Fruit fly (Drosophila melanogaster) whole organism, wandering third instar larva: ENCODE data around the gene CG15023.

ENCODE experiments used
- Abd-B ChIP-seq: fragments of >200 bp; optimal IDR thresholded peaks from 2 replicates; lab custom pipeline; 2017; ENCODE audit warnings: missing biosample characterization, missing genetic modification characterization
- CrebA ChIP-seq: fragments of 200-800 bp; sonication (Bioruptor generic); optimal IDR thresholded peaks from 2 replicates; lab custom pipeline; 2016; ENCODE audit warnings: missing biosample characterization, mild to moderate bottlenecking, missing genetic modification characterization, borderline replicate concordance
- Dfd ChIP-seq: fragments of >200 bp; optimal IDR thresholded peaks from 2 replicates; lab custom pipeline; 2017; ENCODE audit warnings: missing biosample characterization, missing genetic modification characterization
- GATAd ChIP-seq: sonication (Bioruptor generic); optimal IDR thresholded peaks from 2 replicates; lab custom pipeline; 2016; ENCODE audit warnings: missing biosample characterization, missing genetic modification characterization
- HLH106 ChIP-seq: fragments of 200-800 bp; optimal IDR thresholded peaks from 3 replicates; lab custom pipeline; 2019; ENCODE audit warnings: missing biosample characterization, mild to moderate bottlenecking, missing genetic modification characterization, moderate library complexity
- Hnf4 ChIP-seq: fragments of 200-800 bp; sonication (Bioruptor generic); optimal IDR thresholded peaks from 2 replicates; lab custom pipeline; 2016; ENCODE audit warnings: missing biosample characterization, mild to moderate bottlenecking, missing genetic modification characterization
- Hr83 ChIP-seq: fragments of 200-300 bp; sonication (Bioruptor generic); optimal IDR thresholded peaks from 2 replicates; lab custom pipeline; 2016; ENCODE audit warnings: missing biosample characterization, mild to moderate bottlenecking, missing genetic modification characterization, moderate library complexity; ENCODE audit not compliant: poor library complexity, severe bottlenecking
- Jra ChIP-seq: sonication (Bioruptor generic); optimal IDR thresholded peaks from 2 replicates; lab custom pipeline; 2016; ENCODE audit warnings: missing biosample characterization, missing genetic modification characterization
- Mio ChIP-seq: sonication (Bioruptor generic); optimal IDR thresholded peaks from 2 replicates; lab custom pipeline; 2016; ENCODE audit warnings: missing biosample characterization, missing genetic modification characterization
- Myc ChIP-seq: fragments of >200 bp; optimal IDR thresholded peaks from 2 replicates; lab custom pipeline; 2017
- N ChIP-seq: fragments of >200 bp; optimal IDR thresholded peaks from 2 replicates; lab custom pipeline; 2018; ENCODE audit warnings: missing biosample characterization, missing external identifiers, missing genetic modification characterization
- OdsH ChIP-seq: fragments of 200-800 bp; sonication (Bioruptor generic); optimal IDR thresholded peaks from 2 replicates; lab custom pipeline; 2016; ENCODE audit warnings: missing biosample characterization, mild to moderate bottlenecking, missing genetic modification characterization
- Rel ChIP-seq, 2 experiments: fragments of 200-800 bp; sonication (Bioruptor generic) in 1 of 2; optimal IDR thresholded peaks; 2 replicates in 1 of 2; 3 replicates in 1 of 2; lab custom pipeline; 2016 to 2019; ENCODE audit warnings: mild to moderate bottlenecking in 2 of 2, missing biosample characterization in 2 of 2, missing genetic modification characterization in 2 of 2, moderate library complexity in 1 of 2
- Sp1 ChIP-seq: fragments of 200-800 bp; sonication (Bioruptor generic); optimal IDR thresholded peaks from 3 replicates; lab custom pipeline; 2019; ENCODE audit warnings: missing biosample characterization, mild to moderate bottlenecking, missing genetic modification characterization, moderate library complexity
- Vsx2 ChIP-seq: fragments of 200-300, 225-300 bp; sonication (Bioruptor generic); optimal IDR thresholded peaks from 2 replicates; lab custom pipeline; 2018; ENCODE audit warnings: missing biosample characterization, missing genetic modification characterization; ENCODE audit not compliant: partially characterized antibody
- br ChIP-seq: fragments of 200-800 bp; sonication (Bioruptor generic); optimal IDR thresholded peaks from 2 replicates; lab custom pipeline; 2016; ENCODE audit warnings: missing biosample characterization, missing genetic modification characterization
- brk ChIP-seq: fragments of 200-800 bp; sonication (Bioruptor generic); optimal IDR thresholded peaks from 2 replicates; lab custom pipeline; 2016; ENCODE audit warnings: missing biosample characterization, mild to moderate bottlenecking, missing genetic modification characterization
- dl ChIP-seq, 2 experiments: fragments of 175-275, 200-275 bp in 1 of 2; fragments of 200-275 bp in 1 of 2; sonication (Bioruptor generic); optimal IDR thresholded peaks; lab custom pipeline; 2018; ENCODE audit warnings: mild to moderate bottlenecking in 2 of 2, missing biosample characterization in 2 of 2, missing genetic modification characterization in 2 of 2, moderate library complexity in 2 of 2; ENCODE audit not compliant: partially characterized antibody in 2 of 2, insufficient read depth in 1 of 2
- dsf ChIP-seq: sonication (Bioruptor generic); optimal IDR thresholded peaks from 2 replicates; lab custom pipeline; 2016; ENCODE audit warnings: missing biosample characterization, missing genetic modification characterization, borderline replicate concordance
- ey ChIP-seq: fragments of 200-800 bp; sonication (Bioruptor generic); optimal IDR thresholded peaks from 2 replicates; lab custom pipeline; 2016; ENCODE audit warnings: missing biosample characterization, missing genetic modification characterization
- foxo ChIP-seq, 2 experiments: fragments of 200-800 bp; sonication (Bioruptor generic); optimal IDR thresholded peaks; 2 replicates in 1 of 2; 3 replicates in 1 of 2; lab custom pipeline; 2016 to 2017; ENCODE audit warnings: missing biosample characterization in 2 of 2, missing genetic modification characterization in 2 of 2
- fru ChIP-seq: fragments of 200-800 bp; sonication (Bioruptor generic); optimal IDR thresholded peaks from 3 replicates; lab custom pipeline; 2016; ENCODE audit warnings: missing biosample characterization, mild to moderate bottlenecking, missing genetic modification characterization
- h ChIP-seq: fragments of 200-800 bp; sonication (Bioruptor generic); optimal IDR thresholded peaks from 3 replicates; lab custom pipeline; 2016; ENCODE audit warnings: missing biosample characterization, mild to moderate bottlenecking, missing genetic modification characterization
- jim ChIP-seq: fragments of 175-275, 200-325 bp; sonication (Bioruptor generic); optimal IDR thresholded peaks from 2 replicates; lab custom pipeline; 2016; ENCODE audit warnings: missing biosample characterization, mild to moderate bottlenecking, missing genetic modification characterization
- pan ChIP-seq: fragments of >200 bp; optimal IDR thresholded peaks from 2 replicates; lab custom pipeline; 2017
- rgr ChIP-seq: fragments of 200-800 bp; sonication (Bioruptor generic); optimal IDR thresholded peaks from 3 replicates; lab custom pipeline; 2016; ENCODE audit warnings: missing biosample characterization, mild to moderate bottlenecking, missing genetic modification characterization
- sage ChIP-seq: fragments of 200-800 bp; sonication (Bioruptor generic); optimal IDR thresholded peaks from 2 replicates; lab custom pipeline; 2016; ENCODE audit warnings: missing biosample characterization, mild to moderate bottlenecking, missing genetic modification characterization
- sv ChIP-seq: fragments of 200-800 bp; sonication (Bioruptor generic); optimal IDR thresholded peaks from 3 replicates; lab custom pipeline; 2016; ENCODE audit warnings: missing biosample characterization, missing genetic modification characterization
- usp ChIP-seq: fragments of >200 bp; optimal IDR thresholded peaks from 2 replicates; lab custom pipeline; 2017; ENCODE audit warnings: missing biosample characterization, missing genetic modification characterization
- woc ChIP-seq: sonication (Bioruptor generic); optimal IDR thresholded peaks from 2 replicates; lab custom pipeline; 2016; ENCODE audit warnings: missing biosample characterization, mild to moderate bottlenecking, missing genetic modification characterization

The CG15023 gene

DNA sequence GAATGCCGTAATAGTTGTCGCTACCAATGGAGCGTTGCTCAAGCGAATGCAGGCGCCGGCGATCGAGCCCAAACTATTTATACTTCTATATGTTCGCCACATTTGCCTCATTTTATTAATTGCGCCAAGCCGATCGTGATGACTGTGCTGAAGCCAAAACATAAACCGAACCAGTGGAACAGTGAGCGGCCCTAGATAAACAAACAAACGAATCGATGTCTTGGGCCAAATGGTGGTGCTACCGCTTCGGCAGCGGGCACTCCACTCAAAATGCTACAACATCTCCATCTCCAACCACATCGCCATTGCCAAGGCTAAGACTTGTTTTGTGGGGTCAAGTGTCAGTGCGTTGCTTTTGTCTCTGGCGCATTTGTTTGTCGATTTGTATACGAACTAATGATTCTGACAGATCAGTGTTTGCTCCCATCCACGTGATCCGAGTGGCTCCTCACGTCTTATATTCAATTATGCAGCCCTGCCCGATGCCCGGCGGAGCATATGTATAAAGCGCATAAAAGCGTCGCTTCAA is 2.5 kb upstream of the CG15023 start, which contains the start of gene CG15024:
Gene CG15024, minus strand, starts transcription at position 51 of the 529 bp plus-strand sequence.
- no peak for TF ChIP-seq dl (GFP tag; optimal IDR thresholded peaks at IDR 0.05; lab: Kevin White, UChicago; ENCODE audit: insufficient read depth in 1 of 2, partially characterized antibody in 2 of 2)
- no peak for TF ChIP-seq h (GFP tag; lab: Kevin White, UChicago)
- no peak for TF ChIP-seq rgr (GFP tag; lab: Kevin White, UChicago)
- TF ChIP-seq Hnf4 (GFP tag; lab: Kevin White, UChicago) = no peak

dm6 chr3L:4460307-4461088 is 806 bp downstream of the CG15023 start, which contains the start of gene CG15022:
CG15022 (minus strand) TSS chr3L:4460317.
- TF ChIP-seq dl (GFP tag; optimal IDR thresholded peaks at IDR 0.05; lab: Kevin White, UChicago; ENCODE audit: insufficient read depth in 1 of 2, partially characterized antibody in 2 of 2) (no peak), foxo (GFP tag; optimal IDR thresholded peaks at IDR 0.05; lab: Kevin White, UChicago) (no peak), sv (GFP tag; lab: Kevin White, UChicago) (no peak), HLH106 (tag; lab: Kevin White, UChicago) (no peak), brk (GFP tag; lab: Kevin White, UChicago) (no peak), Sp1 (GFP tag; lab: Kevin White, UChicago) (no peak), Abd-B (GFP tag; lab: Kevin White, UChicago) (no peak), Myc (lab: Kevin White, UChicago) (no peak), dsf (GFP tag; lab: Kevin White, UChicago) (no peak), Rel (GFP tag; optimal IDR thresholded peaks at IDR 0.05; lab: Kevin White, UChicago) (no peak), Rel (tag; optimal IDR thresholded peaks at IDR 0.05; lab: Kevin White, UChicago) (no peak), ey (no peak), Dfd (GFP tag; lab: Kevin White, UChicago) (no peak), Hr83 (GFP tag; lab: Kevin White, UChicago) (no peak)

DNA sequence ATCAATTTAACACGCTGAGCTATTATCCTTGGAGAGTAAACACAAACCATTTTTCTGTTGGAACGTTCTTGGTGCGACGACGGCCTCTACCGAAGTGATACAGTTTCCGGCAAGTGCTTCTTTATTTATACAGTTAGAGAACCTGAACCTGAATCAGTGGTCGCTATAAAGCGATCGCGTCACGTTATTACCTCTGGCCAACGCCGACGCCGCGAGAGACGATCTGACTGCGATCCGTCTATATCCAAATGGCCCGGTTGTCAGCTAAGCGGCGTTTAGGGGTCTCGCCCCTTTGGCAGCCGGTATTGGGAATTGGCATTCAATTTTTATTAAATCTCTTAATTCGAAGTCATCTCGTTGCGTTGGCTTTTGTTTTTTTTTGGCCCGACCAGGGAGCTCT is 3.2 kb downstream of the CG15023 start, which contains the start of gene CG11345:
Gene CG11345, minus strand, starts transcription at position 101 of the 400 bp plus-strand sequence.
- TF ChIP-seq Vsx2 (GFP tag; lab: Kevin White, UChicago) = no peak
- no peak for TF ChIP-seq pan (lab: Kevin White, UChicago)
- TF ChIP-seq Sp1 (GFP tag; lab: Kevin White, UChicago) = no peak
- no peak for TF ChIP-seq Jra
- no peak for TF ChIP-seq ey
- TF ChIP-seq brk (GFP tag; lab: Kevin White, UChicago) = no peak
- TF ChIP-seq br = no peak
- no peak for TF ChIP-seq sage
- TF ChIP-seq CrebA = no peak
- TF ChIP-seq usp (GFP tag; lab: Kevin White, UChicago) = no peak

dm6 chr3L:4447229-4447628 is 14.1 kb downstream of the CG15023 start:
- TF ChIP-seq rgr (GFP tag; lab: Kevin White, UChicago) = no peak
- no peak for TF ChIP-seq sv (GFP tag; lab: Kevin White, UChicago)
- TF ChIP-seq woc = no peak
- TF ChIP-seq fru (GFP tag; lab: Kevin White, UChicago) = no peak
- no peak for TF ChIP-seq HLH106 (tag; lab: Kevin White, UChicago)
- TF ChIP-seq Hnf4 (GFP tag; lab: Kevin White, UChicago) = no peak
- TF ChIP-seq dsf (GFP tag; lab: Kevin White, UChicago) = no peak
- no peak for TF ChIP-seq GATAd (GFP tag; lab: Kevin White, UChicago)
- TF ChIP-seq N = no peak
- no peak for TF ChIP-seq Mio (GFP tag; lab: Kevin White, UChicago)
- no peak for TF ChIP-seq OdsH (GFP tag; lab: Kevin White, UChicago)
- TF ChIP-seq jim (GFP tag; lab: Kevin White, UChicago) = no peak
- TF ChIP-seq Hr83 (GFP tag; lab: Kevin White, UChicago) = no peak
